Worm (Caenorhabditis elegans) whole organism, midembryonic: ENCODE measurements around the gene hmp-1.

Source experiments
- flt-1 ChIP-seq: fragments of 200-800 bp; sonication (Bioruptor generic); IDR thresholded peaks from 2 replicates; pipeline ENCODE4 v1.3.6; 2022; ENCODE audit warnings: missing genetic modification characterization, missing compliant biosample characterization
- klf-2 ChIP-seq: fragments of 200-800 bp; sonication (Bioruptor generic); conservative IDR thresholded peaks from 2 replicates; pipeline ENCODE4 v1.3.6; 2022; ENCODE audit warnings: missing genetic modification reagents, missing genetic modification characterization, missing compliant biosample characterization
- med-1 ChIP-seq: sonication (generic microtip); optimal IDR thresholded peaks from 2 replicates; lab custom pipeline; 2017; ENCODE audit warnings: missing genetic modification characterization, mild to moderate bottlenecking, missing compliant biosample characterization, antibody characterized with exemption, missing genetic modification reagents; ENCODE audit not compliant: insufficient read depth
- ref-1 ChIP-seq: fragments of 200-800 bp; sonication (Bioruptor generic); conservative IDR thresholded peaks from 2 replicates; pipeline ENCODE4 v1.3.6; 2022; ENCODE audit warnings: missing genetic modification reagents, missing genetic modification characterization, missing compliant biosample characterization
- ztf-29 ChIP-seq: fragments of 200-800 bp; sonication (Bioruptor generic); IDR thresholded peaks from 2 replicates; pipeline ENCODE4 v1.3.6; 2022; ENCODE audit warnings: missing genetic modification reagents, missing genetic modification characterization, missing compliant biosample characterization

ce11 chrV:11852305-11852704 lies 6.6 kb downstream of the hmp-1 start:
- no peak for TF ChIP-seq klf-2 (GFP tag; lab: Robert Waterston, UW)
- TF ChIP-seq ztf-29 (GFP tag; lab: Robert Waterston, UW): no peak
- no peak for TF ChIP-seq flt-1 (GFP tag; lab: Robert Waterston, UW)
- no peak for TF ChIP-seq ref-1
- TF ChIP-seq med-1 (GFP tag; lab: Kevin White, UChicago): no peak
